Worm (Caenorhabditis elegans) whole organism, mixed stage, embryonic: ENCODE measurements around the gene skr-10.

Experiments used
- M03D4.4 ChIP-seq: sonication (generic microtip); optimal IDR thresholded peaks from 2 replicates; lab custom pipeline; 2017; ENCODE audit warnings: mild to moderate bottlenecking, missing genetic modification characterization, missing compliant biosample characterization
- bed-3 ChIP-seq: fragments of 200-800 bp; sonication (Bioruptor generic); optimal IDR thresholded peaks from 3 replicates; lab custom pipeline; 2018; ENCODE audit warnings: mild to moderate bottlenecking, missing genetic modification characterization, moderate library complexity, missing compliant biosample characterization
- ceh-39 ChIP-seq: fragments of 150-350 bp; optimal IDR thresholded peaks from 2 replicates; lab custom pipeline; 2014; ENCODE audit warnings: missing biosample characterization, missing genetic modification characterization
- lin-13 ChIP-seq: fragments of 150-350 bp; optimal IDR thresholded peaks from 2 replicates; lab custom pipeline; 2014; ENCODE audit warnings: missing biosample characterization, missing genetic modification characterization
- lsy-2 ChIP-seq: fragments of 150-350 bp; optimal IDR thresholded peaks from 2 replicates; lab custom pipeline; 2014; ENCODE audit warnings: missing biosample characterization, missing genetic modification characterization
- mep-1 ChIP-seq: fragments of 150-350 bp; optimal IDR thresholded peaks from 2 replicates; lab custom pipeline; 2017; ENCODE audit warnings: missing biosample characterization, missing genetic modification reagents, missing genetic modification characterization, inconsistent platforms
- nhr-12 ChIP-seq: fragments of 150-350 bp; optimal IDR thresholded peaks from 2 replicates; lab custom pipeline; 2014; ENCODE audit warnings: missing biosample characterization, missing genetic modification characterization
- nhr-76 ChIP-seq: sonication (generic microtip); optimal IDR thresholded peaks from 2 replicates; lab custom pipeline; 2017; ENCODE audit warnings: missing biosample characterization, missing genetic modification characterization
- snpc-4 ChIP-seq: fragments of 150-350 bp; optimal IDR thresholded peaks from 2 replicates; lab custom pipeline; 2014; ENCODE audit warnings: missing biosample characterization, missing genetic modification characterization
- zip-8 ChIP-seq: fragments of 150-350 bp; optimal IDR thresholded peaks from 2 replicates; lab custom pipeline; 2014; ENCODE audit warnings: missing biosample characterization, missing genetic modification characterization
- ztf-11 ChIP-seq: fragments of 150-350 bp; optimal IDR thresholded peaks from 2 replicates; lab custom pipeline; 2014; ENCODE audit warnings: missing biosample characterization, missing genetic modification characterization

- TF ChIP-seq lsy-2 (tag; lab: Kevin White, UChicago): no peak
- no peak for TF ChIP-seq nhr-76 (tag; lab: Kevin White, UChicago)
- TF ChIP-seq lin-13 (tag; lab: Kevin White, UChicago): peak; percentile 62
- no peak for TF ChIP-seq snpc-4 (tag; lab: Kevin White, UChicago)
- no peak for TF ChIP-seq ceh-39
- no peak for TF ChIP-seq bed-3 (GFP tag; lab: Kevin White, UChicago)
- peak; percentile 38 for TF ChIP-seq mep-1 (tag; lab: Kevin White, UChicago)
- TF ChIP-seq nhr-12: no peak
- TF ChIP-seq M03D4.4: no peak
- TF ChIP-seq ztf-11: no peak
- peak; percentile 8 for TF ChIP-seq zip-8 (tag; lab: Kevin White, UChicago)
Measured at ce11 chrIV:15983920-15984631, 37.5 kb downstream of the skr-10 start, which contains the start of gene Y105C5B.19.
